Worm (Caenorhabditis elegans): ENCODE results near the gene nhr-129.

ce11 chrV:13334447-13334846, 3.6 kb upstream of the nhr-129 start:
- TF ChIP-seq ztf-4 (tag; optimal IDR thresholded peaks at IDR 0.05) (no peak), nhr-76 (tag; optimal IDR thresholded peaks at IDR 0.05) (no peak), fkh-2 (tag; optimal IDR thresholded peaks at IDR 0.05) (no peak), fkh-10 (GFP tag; optimal IDR thresholded peaks at IDR 0.05) (no peak), snpc-4 (tag; optimal IDR thresholded peaks at IDR 0.05) (no peak), elt-3 (tag; optimal IDR thresholded peaks at IDR 0.05) (no peak), tbx-2 (tag; optimal IDR thresholded peaks at IDR 0.05) (no peak), ceh-28 (tag; optimal IDR thresholded peaks at IDR 0.05) (no peak), zag-1 (tag; optimal IDR thresholded peaks at IDR 0.05) (no peak), lin-39 (tag; optimal IDR thresholded peaks at IDR 0.05) (no peak), ztf-11 (tag; optimal IDR thresholded peaks at IDR 0.05) (no peak)

Data from whole organism, L3 larva.